Worm (Caenorhabditis elegans): ENCODE results near the gene tba-7.

- TF ChIP-seq dmd-4 (tag; optimal IDR thresholded peaks at IDR 0.05) (no peak), lin-13 (GFP tag; optimal IDR thresholded peaks at IDR 0.05) (no peak), ztf-4 (tag; optimal IDR thresholded peaks at IDR 0.05) (no peak)
Observed at ce11 chrIII:11341466-11341865, 30.1 kb downstream of the tba-7 start.

All from whole organism, L2 larva.